Worm (Caenorhabditis elegans): Measurements from ENCODE around the gene F36H9.7.

Gene F36H9.7

DNA sequence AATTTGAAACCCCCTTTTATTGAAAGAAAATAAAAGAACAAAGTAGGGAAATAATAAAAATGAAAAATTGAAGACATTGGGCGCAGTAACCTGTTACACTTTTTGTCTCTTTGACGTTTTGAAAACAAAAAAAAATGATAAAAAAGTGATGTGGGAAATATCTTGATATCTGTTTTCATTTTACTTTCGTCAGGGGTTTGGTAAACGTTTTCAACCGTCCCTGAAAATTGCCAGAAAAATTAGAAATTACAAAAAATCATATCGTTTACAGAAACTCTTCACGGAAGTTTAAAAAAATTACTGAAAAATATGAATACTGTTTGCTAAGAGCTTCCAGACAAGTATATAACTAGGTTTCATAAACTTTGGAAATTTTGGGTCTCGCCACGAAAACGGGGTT is 4.4 kb upstream of the F36H9.7 start, which contains the start of gene F36H9.4:
Gene F36H9.4 (minus strand): TSS at position 101 of the 400 bp plus-strand sequence.
- peak; percentile 20 for TF ChIP-seq blmp-1 (tag; optimal IDR thresholded peaks at IDR 0.05)
- no peak for TF ChIP-seq mef-2 (tag; optimal IDR thresholded peaks at IDR 0.05)

ce11 chrV:1773120-1773519 is 1.6 kb downstream of the F36H9.7 start:
- TF ChIP-seq snpc-4 (tag; optimal IDR thresholded peaks at IDR 0.05) = no peak
- peak; percentile 25 for TF ChIP-seq mep-1 (tag; optimal IDR thresholded peaks at IDR 0.05)
- TF ChIP-seq sup-37 (GFP tag; optimal IDR thresholded peaks at IDR 0.05) = no peak
- no peak for TF ChIP-seq pax-3 (tag; optimal IDR thresholded peaks at IDR 0.05)
- TF ChIP-seq lsy-2 (tag; optimal IDR thresholded peaks at IDR 0.05) = peak; percentile 11 to 29
- TF ChIP-seq grh-1 (GFP tag; IDR thresholded peaks at IDR 0.05) = no peak
- peak in 2 of 3 experiments; percentile 24 to 35 for TF ChIP-seq dpl-1 (GFP tag; optimal IDR thresholded peaks at IDR 0.05)
- peak; percentile 9 for TF ChIP-seq snu-23 (GFP tag; optimal IDR thresholded peaks at IDR 0.05)
- TF ChIP-seq nhr-71 (tag; optimal IDR thresholded peaks at IDR 0.05) = peak; percentile 11
- TF ChIP-seq F16B12.6 (tag; optimal IDR thresholded peaks at IDR 0.05) = peak; percentile 83
- TF ChIP-seq lin-35 (GFP tag; optimal IDR thresholded peaks at IDR 0.05) = peak in 1 of 2 experiments; percentile 3
- TF ChIP-seq C04F5.9 (tag; optimal IDR thresholded peaks at IDR 0.05) = no peak
- no peak for TF ChIP-seq skn-1 (tag; optimal IDR thresholded peaks at IDR 0.05)
- no peak for TF ChIP-seq unc-30 (tag; optimal IDR thresholded peaks at IDR 0.05)
- no peak for TF ChIP-seq egl-27 (tag; optimal IDR thresholded peaks at IDR 0.05)
- peak; percentile 11 to 30 for TF ChIP-seq efl-1 (optimal IDR thresholded peaks at IDR 0.05)
- peak; percentile 37 to 94 for TF ChIP-seq efl-1 (GFP tag; optimal IDR thresholded peaks at IDR 0.05 in 1 of 2)
- TF ChIP-seq lin-14 (GFP tag; optimal IDR thresholded peaks at IDR 0.05) = peak; percentile 18
- TF ChIP-seq unc-130 (tag; optimal IDR thresholded peaks at IDR 0.05) = peak; percentile 11
- no peak for TF ChIP-seq C16A3.4 (tag; optimal IDR thresholded peaks at IDR 0.05)

ce11 chrV:1771727-1772126 is 3.0 kb downstream of the F36H9.7 start, which contains the start of gene dhs-13:
TSS of gene dhs-13 (minus strand) at chrV:1771734.
- TF ChIP-seq nhr-90 (tag; optimal IDR thresholded peaks at IDR 0.05; ENCODE audit: poor library complexity) (no peak), unc-130 (tag; optimal IDR thresholded peaks at IDR 0.05) (peak; percentile 41), lin-13 (GFP tag; optimal IDR thresholded peaks at IDR 0.05) (no peak), ceh-88 (GFP tag; IDR thresholded peaks at IDR 0.05) (no peak), efl-3 (GFP tag; optimal IDR thresholded peaks at IDR 0.05) (no peak), mab-9 (GFP tag; IDR thresholded peaks at IDR 0.05) (no peak), elt-2 (tag; optimal IDR thresholded peaks at IDR 0.05) (peak; percentile 14), egl-13 (tag; optimal IDR thresholded peaks at IDR 0.05) (no peak), lin-35 (GFP tag; optimal IDR thresholded peaks at IDR 0.05) (peak in 1 of 2 experiments; percentile 41), blmp-1 (tag; optimal IDR thresholded peaks at IDR 0.05) (peak; percentile 43), grh-1 (GFP tag; IDR thresholded peaks at IDR 0.05) (no peak), lin-15B (tag; optimal IDR thresholded peaks at IDR 0.05) (no peak), tlp-1 (tag; optimal IDR thresholded peaks at IDR 0.05) (no peak), ces-1 (GFP tag; optimal IDR thresholded peaks at IDR 0.05) (no peak), efl-1 (optimal IDR thresholded peaks at IDR 0.05) (no peak), efl-1 (GFP tag; optimal IDR thresholded peaks at IDR 0.05 in 1 of 2) (no peak), isw-1 (GFP tag; IDR thresholded peaks at IDR 0.05) (no peak), nhr-85 (tag) (peak; percentile 70), nhr-76 (tag; optimal IDR thresholded peaks at IDR 0.05) (no peak), snpc-4 (tag; optimal IDR thresholded peaks at IDR 0.05) (no peak), lsy-2 (tag; optimal IDR thresholded peaks at IDR 0.05) (no peak), unc-62 (GFP tag; optimal IDR thresholded peaks at IDR 0.05) (no peak), skn-1 (tag; optimal IDR thresholded peaks at IDR 0.05) (peak; percentile 17), ama-1 (optimal IDR thresholded peaks at IDR 0.05) (no peak), snu-23 (GFP tag; optimal IDR thresholded peaks at IDR 0.05) (peak; percentile 54), sptf-1 (tag; optimal IDR thresholded peaks at IDR 0.05) (no peak), mdl-1 (tag; optimal IDR thresholded peaks at IDR 0.05) (peak in 1 of 2 experiments; percentile 39), xbp-1 (tag; optimal IDR thresholded peaks at IDR 0.05) (no peak), irx-1 (tag; optimal IDR thresholded peaks at IDR 0.05) (no peak), rnt-1 (tag; optimal IDR thresholded peaks at IDR 0.05) (no peak), ztf-4 (tag; optimal IDR thresholded peaks at IDR 0.05) (no peak), ceh-82 (tag; optimal IDR thresholded peaks at IDR 0.05) (no peak), C16A3.4 (tag; optimal IDR thresholded peaks at IDR 0.05) (peak; percentile 11), dpl-1 (GFP tag; optimal IDR thresholded peaks at IDR 0.05) (peak in 1 of 3 experiments; percentile 6), fkh-10 (GFP tag; optimal IDR thresholded peaks at IDR 0.05) (no peak), nhr-20 (tag; optimal IDR thresholded peaks at IDR 0.05) (peak; percentile 55), nhr-47 (tag; optimal IDR thresholded peaks at IDR 0.05) (no peak), lir-3 (tag; optimal IDR thresholded peaks at IDR 0.05; ENCODE audit: poor library complexity) (no peak), vab-15 (tag; optimal IDR thresholded peaks at IDR 0.05) (no peak)
